Fruit fly (Drosophila melanogaster) whole organism, pupa: ENCODE results near the gene CG31832.
A peak's percentile ranks its signal among the peaks of the same experiment; 100 is the strongest.

ENCODE experiments used
- CG10348 ChIP-seq: fragments of 200-800 bp; sonication (Bioruptor generic); IDR thresholded peaks from 2 replicates; pipeline ENCODE4 v1.3.6; 2022; ENCODE audit warnings: missing biosample characterization, missing genetic modification characterization
- CG15710 ChIP-seq: fragments of 200-800 bp; sonication (Bioruptor generic); optimal IDR thresholded peaks from 2 replicates; lab custom pipeline; 2018; ENCODE audit warnings: missing biosample characterization, mild to moderate bottlenecking, missing genetic modification characterization, moderate library complexity
- CG4496 ChIP-seq: fragments of 200-800 bp; sonication (Bioruptor generic); IDR thresholded peaks from 3 replicates; pipeline ENCODE4 v1.3.6; 2022; ENCODE audit warnings: missing biosample characterization, missing genetic modification characterization
- CG8301 ChIP-seq: fragments of 200-800 bp; sonication (Bioruptor generic); optimal IDR thresholded peaks from 2 replicates; lab custom pipeline; 2018; ENCODE audit warnings: missing biosample characterization, mild to moderate bottlenecking, missing genetic modification characterization
- EcR ChIP-seq: fragments of 200-800 bp; sonication (Bioruptor generic); optimal IDR thresholded peaks from 3 replicates; lab custom pipeline; 2019; ENCODE audit warnings: missing biosample characterization, missing genetic modification characterization, mild to moderate bottlenecking, moderate library complexity, missing genetic modification reagents
- Ets98B ChIP-seq: fragments of 200-800 bp; sonication (Bioruptor generic); IDR thresholded peaks from 2 replicates; pipeline ENCODE4 v1.3.6; 2022; ENCODE audit warnings: missing biosample characterization, missing genetic modification characterization
- Pif1B ChIP-seq: fragments of 200-800 bp; sonication (Bioruptor generic); optimal IDR thresholded peaks from 3 replicates; lab custom pipeline; 2016; ENCODE audit warnings: missing biosample characterization, missing genetic modification characterization
- gl ChIP-seq: fragments of 200-800 bp; sonication (Bioruptor generic); optimal IDR thresholded peaks from 2 replicates; lab custom pipeline; 2018; ENCODE audit warnings: missing biosample characterization, mild to moderate bottlenecking, missing genetic modification characterization
- rn ChIP-seq: fragments of 200-800 bp; sonication (Bioruptor generic); IDR thresholded peaks from 2 replicates; pipeline ENCODE4 v1.3.6; 2022; ENCODE audit warnings: missing biosample characterization, missing genetic modification characterization

DNA sequence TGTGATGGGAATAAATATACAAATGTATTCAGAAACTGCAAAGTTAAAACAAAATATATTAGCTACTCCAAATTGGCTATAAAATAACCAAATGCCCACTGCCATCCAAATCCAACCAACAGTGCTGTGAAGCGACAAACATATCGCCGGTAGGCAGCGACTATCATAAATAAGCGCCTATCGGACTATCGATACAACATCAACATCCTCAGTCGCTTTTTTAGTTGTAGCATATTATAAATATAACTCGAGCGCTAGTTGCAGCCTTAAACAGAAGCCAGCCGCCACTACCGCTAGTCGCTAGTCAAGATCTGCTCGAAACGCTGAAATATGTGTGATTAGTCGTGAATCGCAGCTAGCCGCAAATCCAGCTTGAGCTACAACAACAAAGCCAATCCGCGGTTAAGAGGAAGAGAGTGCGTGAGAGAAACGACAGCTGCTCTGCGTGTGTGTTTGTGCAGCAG is 7.8 kb upstream of the CG31832 start:
- TF ChIP-seq Pif1B (GFP tag; lab: Kevin White, UChicago) (no peak), CG4496 (peak; percentile 42; the same call in 1 of the 3 replicates), rn (GFP tag; lab: Robert Waterston, UW) (no peak; the same call in 1 of the 2 replicates), CG10348 (GFP tag; lab: Robert Waterston, UW) (no peak), EcR (GFP tag; lab: Kevin White, UChicago) (no peak), CG8301 (tag; lab: Kevin White, UChicago) (no peak), Ets98B (GFP tag; lab: Robert Waterston, UW) (no peak), gl (tag; lab: Kevin White, UChicago) (no peak), CG15710 (tag; lab: Kevin White, UChicago) (no peak)
